Fruit fly (Drosophila melanogaster) whole organism, embryonic: ENCODE measurements around the gene Dhdds.

Experiments used
- Antp ChIP-seq: fragments of 200-800 bp; sonication (Bioruptor generic); optimal IDR thresholded peaks from 3 replicates; lab custom pipeline; 2016; ENCODE audit warnings: missing biosample characterization, missing genetic modification characterization
- Atf-2 ChIP-seq: fragments of 200-800 bp; sonication (Bioruptor generic); optimal IDR thresholded peaks from 2 replicates; lab custom pipeline; 2016; ENCODE audit warnings: missing biosample characterization, missing genetic modification characterization
- B-H2 ChIP-seq: fragments of 200-800 bp; sonication (Bioruptor generic); optimal IDR thresholded peaks from 2 replicates; lab custom pipeline; 2018; ENCODE audit warnings: missing biosample characterization, mild to moderate bottlenecking, missing genetic modification characterization
- BEAF-32 ChIP-seq: fragments of 200-800 bp; sonication (Bioruptor generic); optimal IDR thresholded peaks from 3 replicates; lab custom pipeline; 2017; ENCODE audit warnings: missing biosample characterization, missing genetic modification characterization, mild to moderate bottlenecking, moderate library complexity, missing genetic modification reagents
- Bgb ChIP-seq: fragments of 200-800 bp; sonication (Bioruptor generic); IDR thresholded peaks from 2 replicates; pipeline ENCODE4 v1.3.6; 2022; ENCODE audit warnings: missing biosample characterization, missing genetic modification characterization; ENCODE audit not compliant: partially characterized antibody
- CG10543 ChIP-seq: fragments of 200-800 bp; sonication (Bioruptor generic); optimal IDR thresholded peaks from 3 replicates; lab custom pipeline; 2017; ENCODE audit warnings: missing biosample characterization, mild to moderate bottlenecking, missing genetic modification characterization, moderate library complexity
- CG12155 ChIP-seq: fragments of 200-800 bp; sonication (Bioruptor generic); optimal IDR thresholded peaks from 3 replicates; lab custom pipeline; 2016; ENCODE audit warnings: missing biosample characterization, missing genetic modification characterization
- CG13296 ChIP-seq: fragments of 200-800 bp; sonication (Bioruptor generic); optimal IDR thresholded peaks from 3 replicates; lab custom pipeline; 2018; ENCODE audit warnings: missing biosample characterization, mild to moderate bottlenecking, missing genetic modification characterization
- CG15073 ChIP-seq: fragments of 200-800 bp; sonication (Bioruptor generic); optimal IDR thresholded peaks from 2 replicates; lab custom pipeline; 2016; ENCODE audit warnings: missing biosample characterization, missing genetic modification characterization
- CG17568 ChIP-seq: fragments of 200-800 bp; sonication (Bioruptor generic); optimal IDR thresholded peaks from 2 replicates; lab custom pipeline; 2018; ENCODE audit warnings: missing biosample characterization, mild to moderate bottlenecking, missing genetic modification characterization, moderate library complexity
- CG18262 ChIP-seq: fragments of 200-800 bp; optimal IDR thresholded peaks from 3 replicates; lab custom pipeline; 2019; ENCODE audit warnings: missing biosample characterization, mild to moderate bottlenecking, missing genetic modification characterization, moderate library complexity
- CG2202 ChIP-seq: fragments of 200-800 bp; sonication (Bioruptor generic); optimal IDR thresholded peaks from 2 replicates; lab custom pipeline; 2018; ENCODE audit warnings: missing biosample characterization, mild to moderate bottlenecking, missing genetic modification characterization
- CG2889 ChIP-seq: fragments of 200-800 bp; sonication (Bioruptor generic); IDR thresholded peaks from 3 replicates; pipeline ENCODE4 v1.3.6; 2022; ENCODE audit warnings: missing biosample characterization, missing genetic modification characterization
- CG31224 ChIP-seq: fragments of 200-800 bp; sonication (Bioruptor generic); IDR thresholded peaks from 2 replicates; pipeline ENCODE4 v1.3.6; 2022; ENCODE audit warnings: missing biosample characterization, missing genetic modification characterization
- CG34224 ChIP-seq: fragments of 200-800 bp; sonication (Bioruptor generic); IDR thresholded peaks from 3 replicates; pipeline ENCODE4 v1.3.6; 2022; ENCODE audit warnings: missing biosample characterization, missing genetic modification characterization; ENCODE audit not compliant: partially characterized antibody
- CG3995 ChIP-seq: fragments of 200-800 bp; sonication (Bioruptor generic); optimal IDR thresholded peaks from 3 replicates; lab custom pipeline; 2016; ENCODE audit warnings: missing biosample characterization, missing genetic modification characterization
- CG4282 ChIP-seq: fragments of 200-800 bp; sonication (Bioruptor generic); optimal IDR thresholded peaks from 2 replicates; lab custom pipeline; 2016; ENCODE audit warnings: missing biosample characterization, missing genetic modification characterization
- CG4707 ChIP-seq: fragments of 200-800 bp; sonication (Bioruptor generic); optimal IDR thresholded peaks from 2 replicates; lab custom pipeline; 2018; ENCODE audit warnings: missing biosample characterization, mild to moderate bottlenecking, missing genetic modification characterization, moderate library complexity
- CG6683 ChIP-seq: fragments of 200-800 bp; sonication (Bioruptor generic); optimal IDR thresholded peaks from 2 replicates; lab custom pipeline; 2017; ENCODE audit warnings: missing biosample characterization, mild to moderate bottlenecking, missing genetic modification characterization, missing genetic modification reagents
- CG6854 ChIP-seq: fragments of 200-800 bp; sonication (Bioruptor generic); optimal IDR thresholded peaks from 3 replicates; lab custom pipeline; 2017; ENCODE audit warnings: missing biosample characterization, mild to moderate bottlenecking, missing genetic modification characterization
- CG7556 ChIP-seq: fragments of 200-800 bp; sonication (Bioruptor generic); optimal IDR thresholded peaks from 2 replicates; lab custom pipeline; 2017; ENCODE audit warnings: missing biosample characterization, mild to moderate bottlenecking, missing genetic modification characterization
- CG8359 ChIP-seq: fragments of 200-800 bp; sonication (Bioruptor generic); optimal IDR thresholded peaks from 2 replicates; lab custom pipeline; 2017; ENCODE audit warnings: missing biosample characterization, mild to moderate bottlenecking, missing genetic modification characterization, borderline replicate concordance
- CG9215 ChIP-seq: fragments of 200-800 bp; sonication (Bioruptor generic); IDR thresholded peaks from 2 replicates; pipeline ENCODE4 v1.3.6; 2022; ENCODE audit warnings: missing biosample characterization, missing genetic modification characterization
- D ChIP-seq, 2 experiments: fragments of 200-800 bp in 1 of 2; fragments of >200 bp in 1 of 2; sonication (Bioruptor generic) in 1 of 2; optimal IDR thresholded peaks; 2 replicates in 1 of 2; 3 replicates in 1 of 2; lab custom pipeline; 2017; ENCODE audit warnings: mild to moderate bottlenecking in 1 of 2, missing biosample characterization in 1 of 2, missing genetic modification characterization in 1 of 2, missing genetic modification reagents in 1 of 2
- ERR ChIP-seq: fragments of 200-800 bp; sonication (Bioruptor generic); optimal IDR thresholded peaks from 2 replicates; lab custom pipeline; 2016; ENCODE audit warnings: missing biosample characterization, missing genetic modification characterization
- Ets97D ChIP-seq: fragments of 200-800 bp; sonication (Bioruptor generic); optimal IDR thresholded peaks from 3 replicates; lab custom pipeline; 2016; ENCODE audit warnings: missing biosample characterization, missing genetic modification characterization
- H15 ChIP-seq: fragments of 200-800 bp; sonication (Bioruptor generic); IDR thresholded peaks from 3 replicates; pipeline ENCODE4 v1.3.6; 2022; ENCODE audit warnings: missing biosample characterization, missing genetic modification characterization
- Hsf ChIP-seq: fragments of 200-800 bp; sonication (Bioruptor generic); optimal IDR thresholded peaks from 3 replicates; lab custom pipeline; 2016; ENCODE audit warnings: missing biosample characterization, missing genetic modification characterization
- Six4 ChIP-seq: fragments of 200-800 bp; sonication (Bioruptor generic); optimal IDR thresholded peaks from 2 replicates; lab custom pipeline; 2016; ENCODE audit warnings: missing biosample characterization, missing genetic modification characterization
- Sox102F ChIP-seq: fragments of 200-800 bp; sonication (Bioruptor generic); optimal IDR thresholded peaks from 2 replicates; lab custom pipeline; 2018; ENCODE audit warnings: missing biosample characterization, mild to moderate bottlenecking, missing genetic modification characterization, moderate library complexity
- Taf1 ChIP-seq: fragments of 200-800 bp; sonication (Bioruptor generic); IDR thresholded peaks from 2 replicates; pipeline ENCODE4 v1.3.6; 2022; ENCODE audit warnings: missing biosample characterization, missing genetic modification characterization
- Tbp ChIP-seq: fragments of >200 bp; optimal IDR thresholded peaks from 2 replicates; lab custom pipeline; 2018; ENCODE audit warnings: missing biosample characterization, missing genetic modification characterization
- bsh ChIP-seq, 2 experiments: fragments of 200-800 bp; sonication (Bioruptor generic); optimal IDR thresholded peaks; 2 replicates each; lab custom pipeline; 2017 to 2018; ENCODE audit warnings: mild to moderate bottlenecking in 2 of 2, missing biosample characterization in 2 of 2, missing genetic modification characterization in 2 of 2, moderate library complexity in 1 of 2
- cg ChIP-seq: fragments of 200-800 bp; sonication (Bioruptor generic); optimal IDR thresholded peaks from 3 replicates; lab custom pipeline; 2019; ENCODE audit warnings: missing biosample characterization, mild to moderate bottlenecking, missing genetic modification characterization, moderate library complexity
- crol ChIP-seq: fragments of 200-800 bp; sonication (Bioruptor generic); IDR thresholded peaks from 2 replicates; pipeline ENCODE4 v1.3.6; 2022; ENCODE audit warnings: missing biosample characterization, missing genetic modification characterization
- dan ChIP-seq: fragments of 200-800 bp; sonication (Bioruptor generic); IDR thresholded peaks from 2 replicates; pipeline ENCODE4 v1.3.6; 2022; ENCODE audit warnings: missing biosample characterization, missing genetic modification characterization
- ewg ChIP-seq: fragments of 200-800 bp; sonication (Bioruptor generic); optimal IDR thresholded peaks from 3 replicates; lab custom pipeline; 2017; ENCODE audit warnings: mild to moderate bottlenecking, missing biosample characterization, missing genetic modification reagents, missing genetic modification characterization
- eyg ChIP-seq: fragments of 200-800 bp; sonication (Bioruptor generic); optimal IDR thresholded peaks from 3 replicates; lab custom pipeline; 2016; ENCODE audit warnings: missing biosample characterization, missing genetic modification characterization
- gro ChIP-seq: fragments of 200-800 bp; sonication (Bioruptor generic); optimal IDR thresholded peaks from 2 replicates; lab custom pipeline; 2016; ENCODE audit warnings: missing biosample characterization, missing genetic modification characterization
- lbe ChIP-seq: fragments of 200-800 bp; sonication (Bioruptor generic); optimal IDR thresholded peaks from 2 replicates; lab custom pipeline; 2016; ENCODE audit warnings: missing biosample characterization, mild to moderate bottlenecking, missing genetic modification characterization
- lilli ChIP-seq: fragments of 200-800 bp; sonication (Bioruptor generic); optimal IDR thresholded peaks from 3 replicates; lab custom pipeline; 2016; ENCODE audit warnings: missing biosample characterization, missing genetic modification characterization
- luna ChIP-seq: fragments of 200-800 bp; sonication (Bioruptor generic); optimal IDR thresholded peaks from 2 replicates; lab custom pipeline; 2016; ENCODE audit warnings: missing biosample characterization, missing genetic modification characterization
- nau ChIP-seq: fragments of 200-800 bp; sonication (Bioruptor generic); optimal IDR thresholded peaks from 3 replicates; lab custom pipeline; 2017; ENCODE audit warnings: missing biosample characterization, mild to moderate bottlenecking, missing genetic modification characterization, missing genetic modification reagents
- pfk ChIP-seq: fragments of 200-800 bp; sonication (Bioruptor generic); optimal IDR thresholded peaks from 2 replicates; lab custom pipeline; 2018; ENCODE audit warnings: missing biosample characterization, mild to moderate bottlenecking, missing genetic modification characterization, moderate library complexity
- pum ChIP-seq: fragments of 200-800 bp; sonication (Bioruptor generic); optimal IDR thresholded peaks from 2 replicates; lab custom pipeline; 2016; ENCODE audit warnings: missing biosample characterization, missing genetic modification characterization
- scrt ChIP-seq: fragments of 200-800 bp; sonication (Bioruptor generic); optimal IDR thresholded peaks from 2 replicates; lab custom pipeline; 2018; ENCODE audit warnings: missing biosample characterization, mild to moderate bottlenecking, missing genetic modification characterization, moderate library complexity
- sim ChIP-seq: fragments of 200-800 bp; sonication (Bioruptor generic); IDR thresholded peaks from 2 replicates; pipeline ENCODE4 v1.3.6; 2022; ENCODE audit warnings: missing biosample characterization, missing genetic modification characterization
- tap ChIP-seq: fragments of 200-800 bp; optimal IDR thresholded peaks from 3 replicates; lab custom pipeline; 2019; ENCODE audit warnings: missing biosample characterization, mild to moderate bottlenecking, missing genetic modification characterization, moderate library complexity
- vnd ChIP-seq: fragments of 200-800 bp; sonication (Bioruptor generic); IDR thresholded peaks from 3 replicates; pipeline ENCODE4 v1.3.6; 2022; ENCODE audit warnings: missing biosample characterization, missing genetic modification characterization; ENCODE audit not compliant: partially characterized antibody

The Dhdds gene

dm6 chrX:7920081-7920688 is 13.0 kb downstream of the Dhdds start, which contains the start of the genes hdm and Ykt6 (continued):
- TF ChIP-seq CG17568 (GFP tag; lab: Kevin White, UChicago) = no peak
- TF ChIP-seq Taf1 (GFP tag; lab: Robert Waterston, UW) = peak; percentile 80; the same call in 1 of the 2 replicates
- TF ChIP-seq Bgb (GFP tag; lab: Robert Waterston, UW) = peak; percentile 95
- TF ChIP-seq vnd (GFP tag; lab: Robert Waterston, UW) = peak; percentile 96
- peak; percentile 86 for TF ChIP-seq gro (GFP tag; lab: Kevin White, UChicago)
- TF ChIP-seq CG18262 (tag; lab: Kevin White, UChicago) = peak; percentile 69
- peak; percentile 30 for TF ChIP-seq CG8359 (GFP tag; lab: Kevin White, UChicago)
- peak; percentile 52 for TF ChIP-seq CG7556 (GFP tag; lab: Kevin White, UChicago)
- TF ChIP-seq CG9215 = peak; percentile 74
- TF ChIP-seq Sox102F (GFP tag; lab: Kevin White, UChicago) = no peak
- peak; percentile 77 for TF ChIP-seq Hsf (GFP tag; lab: Kevin White, UChicago)
- peak; percentile 86 for TF ChIP-seq CG12155 (GFP tag; lab: Kevin White, UChicago)
- TF ChIP-seq bsh (GFP tag; optimal IDR thresholded peaks at IDR 0.05; lab: Kevin White, UChicago) = peak in 1 of 2 experiments; percentile 78
- peak; percentile 59 for TF ChIP-seq CG13296 (GFP tag; lab: Kevin White, UChicago)
- no peak for TF ChIP-seq nau
- TF ChIP-seq Atf-2 (GFP tag; lab: Kevin White, UChicago) = peak; percentile 62
- peak; percentile 85 for TF ChIP-seq H15 (GFP tag; lab: Robert Waterston, UW)
- TF ChIP-seq pum (GFP tag; lab: Kevin White, UChicago) = peak; percentile 80
- peak; percentile 74 for TF ChIP-seq ERR (GFP tag; lab: Kevin White, UChicago)
- peak; percentile 83 for TF ChIP-seq B-H2 (GFP tag; lab: Kevin White, UChicago)
- no peak for TF ChIP-seq CG6854 (GFP tag; lab: Kevin White, UChicago)
- TF ChIP-seq Antp (GFP tag; lab: Kevin White, UChicago) = peak; percentile 88
- TF ChIP-seq cg (GFP tag; lab: Kevin White, UChicago) = peak; percentile 82
- TF ChIP-seq dan = no peak
- TF ChIP-seq lbe (GFP tag; lab: Kevin White, UChicago) = peak; percentile 64
- TF ChIP-seq tap (tag; lab: Kevin White, UChicago) = no peak
- TF ChIP-seq CG4707 = no peak
- peak; percentile 17 for TF ChIP-seq pfk (GFP tag; lab: Kevin White, UChicago)
- peak; percentile 73 for TF ChIP-seq Ets97D (GFP tag; lab: Kevin White, UChicago)
- peak; percentile 73 for TF ChIP-seq sim (GFP tag; lab: Robert Waterston, UW)
- TF ChIP-seq CG15073 (GFP tag; lab: Kevin White, UChicago) = no peak
- no peak for TF ChIP-seq Tbp (GFP tag; lab: Kevin White, UChicago)
- peak; percentile 29 for TF ChIP-seq scrt (GFP tag; lab: Kevin White, UChicago)
- peak; percentile 61 for TF ChIP-seq eyg (GFP tag; lab: Kevin White, UChicago)
- TF ChIP-seq D (optimal IDR thresholded peaks at IDR 0.05; lab: Kevin White, UChicago) = no peak
- TF ChIP-seq D (GFP tag; optimal IDR thresholded peaks at IDR 0.05; lab: Kevin White, UChicago) = peak; percentile 48
- peak; percentile 66 for TF ChIP-seq CG31224 (GFP tag; lab: Robert Waterston, UW)
- TF ChIP-seq CG6683 (GFP tag; lab: Kevin White, UChicago) = peak; percentile 7
- peak; percentile 85 for TF ChIP-seq ewg (GFP tag; lab: Kevin White, UChicago)
- TF ChIP-seq CG2202 (tag; lab: Kevin White, UChicago) = peak; percentile 59
- peak; percentile 88 for TF ChIP-seq CG3995 (GFP tag; lab: Kevin White, UChicago)
- peak; percentile 38 for TF ChIP-seq luna
- TF ChIP-seq CG10543 (GFP tag; lab: Kevin White, UChicago) = peak; percentile 40
- peak; percentile 67; the same call in 2 of the 3 replicates for TF ChIP-seq CG2889
- TF ChIP-seq crol = peak; percentile 57; the same call in 1 of the 2 replicates
- peak; percentile 90 for TF ChIP-seq lilli (GFP tag; lab: Kevin White, UChicago)
- TF ChIP-seq CG4282 = peak; percentile 70
- TF ChIP-seq CG34224 = peak; percentile 99
- TF ChIP-seq Six4 (GFP tag; lab: Kevin White, UChicago) = peak; percentile 68
- TF ChIP-seq BEAF-32 (GFP tag; lab: Kevin White, UChicago) = peak; percentile 95
